Fruit fly (Drosophila melanogaster): ENCODE data around the gene rictor.

The rictor gene

DNA sequence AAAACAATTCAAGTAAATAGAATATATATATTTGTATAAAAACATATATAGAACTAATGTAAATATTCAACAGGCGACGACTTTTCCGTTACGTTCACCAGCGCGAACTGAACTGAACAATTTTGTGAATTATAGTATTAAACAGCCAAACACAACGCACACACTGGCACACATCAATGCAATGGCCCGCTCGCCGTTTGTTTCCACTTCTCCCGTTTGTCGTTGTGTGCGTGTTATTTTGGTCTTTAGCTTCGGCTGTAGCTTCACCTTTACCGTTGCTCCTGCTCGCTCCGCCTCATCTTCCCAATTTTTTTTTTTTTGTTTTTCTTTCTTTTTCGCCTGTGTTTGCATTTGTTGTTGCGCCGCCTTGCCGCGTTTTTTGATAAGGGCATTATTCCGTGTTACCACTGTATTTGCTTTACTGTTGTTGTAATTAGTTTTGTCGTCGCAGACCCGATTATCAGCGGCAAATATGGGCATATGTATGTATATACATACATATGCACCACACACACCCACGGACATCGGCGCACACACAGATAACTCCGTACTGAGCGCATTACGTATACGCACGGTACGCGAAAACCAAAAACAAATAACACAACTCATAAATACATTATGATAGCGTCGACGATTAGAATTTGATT lies 46.9 kb upstream of the rictor start, which contains the start of gene CG8051 (continued):
- TF ChIP-seq CG11762 (GFP tag; optimal IDR thresholded peaks at IDR 0.05; ENCODE audit: insufficient read depth) (no peak), CG6276 (GFP tag; optimal IDR thresholded peaks at IDR 0.05) (no peak), CG16779 (tag; optimal IDR thresholded peaks at IDR 0.05) (peak; percentile 40), CG6854 (GFP tag; optimal IDR thresholded peaks at IDR 0.05) (no peak), Hr38 (GFP tag; optimal IDR thresholded peaks at IDR 0.05) (no peak), dac (GFP tag; optimal IDR thresholded peaks at IDR 0.05) (no peak), CG10631 (GFP tag; optimal IDR thresholded peaks at IDR 0.05) (no peak), acj6 (GFP tag; optimal IDR thresholded peaks at IDR 0.05) (no peak), Blimp-1 (GFP tag; optimal IDR thresholded peaks at IDR 0.05) (no peak), pdm3 (GFP tag; optimal IDR thresholded peaks at IDR 0.05) (peak; percentile 35), CG10669 (GFP tag; optimal IDR thresholded peaks at IDR 0.05) (no peak), OdsH (GFP tag; optimal IDR thresholded peaks at IDR 0.05) (peak; percentile 1), Eip93F (GFP tag; optimal IDR thresholded peaks at IDR 0.05) (no peak), CG3919 (GFP tag; optimal IDR thresholded peaks at IDR 0.05) (no peak), CG8119 (GFP tag; IDR thresholded peaks at IDR 0.05) (no peak), cyc (GFP tag; optimal IDR thresholded peaks at IDR 0.05) (no peak), CG9139 (GFP tag; optimal IDR thresholded peaks at IDR 0.05) (no peak)

- TF ChIP-seq cyc (GFP tag; optimal IDR thresholded peaks at IDR 0.05) = no peak
- TF ChIP-seq Blimp-1 (GFP tag; optimal IDR thresholded peaks at IDR 0.05) = no peak
- TF ChIP-seq Hr39 (GFP tag; optimal IDR thresholded peaks at IDR 0.05) = no peak
- TF ChIP-seq achi (GFP tag; optimal IDR thresholded peaks at IDR 0.05) = no peak
- TF ChIP-seq CG6854 (GFP tag; optimal IDR thresholded peaks at IDR 0.05) = no peak
- TF ChIP-seq fkh (GFP tag; optimal IDR thresholded peaks at IDR 0.05) = peak; percentile 82
- no peak for TF ChIP-seq CG3919 (GFP tag; optimal IDR thresholded peaks at IDR 0.05)
Observed at dm6 chrX:19306531-19306930, 45.5 kb upstream of the rictor start.

DNA sequence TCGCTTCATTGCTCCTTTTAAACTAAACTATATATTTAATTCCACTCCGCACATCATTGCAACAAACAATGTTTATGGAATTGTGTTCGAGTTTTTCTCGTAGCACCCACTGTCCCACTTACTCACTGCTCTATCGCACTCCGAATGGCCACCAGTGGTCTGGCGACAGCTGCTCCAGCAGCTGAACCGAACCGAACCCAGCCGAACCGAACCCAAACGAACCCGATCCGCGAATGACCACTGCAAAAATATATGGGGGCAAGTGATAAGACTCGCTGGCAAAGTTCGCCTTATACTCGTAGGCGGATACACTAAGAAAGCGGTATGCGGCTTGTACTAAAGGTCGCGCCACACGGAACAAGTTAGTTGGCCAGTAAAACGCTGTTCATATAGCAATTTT lies 44.1 kb upstream of the rictor start:
- TF ChIP-seq spab (GFP tag; optimal IDR thresholded peaks at IDR 0.05) (no peak), svp (GFP tag) (peak; percentile 86), Eip78C (GFP tag) (peak; percentile 26)

- TF ChIP-seq OdsH (GFP tag; optimal IDR thresholded peaks at IDR 0.05) = no peak
- no peak for TF ChIP-seq dsx (GFP tag; optimal IDR thresholded peaks at IDR 0.05; ENCODE audit: poor library complexity, severe bottlenecking)
- TF ChIP-seq CG16779 (tag; optimal IDR thresholded peaks at IDR 0.05) = no peak
- no peak for TF ChIP-seq svp (GFP tag)
- TF ChIP-seq CG11902 (GFP tag; optimal IDR thresholded peaks at IDR 0.05) = no peak
- TF ChIP-seq topi (GFP tag; optimal IDR thresholded peaks at IDR 0.05) = no peak
- TF ChIP-seq Gug (GFP tag; IDR thresholded peaks at IDR 0.05) = no peak
- TF ChIP-seq vri (GFP tag; optimal IDR thresholded peaks at IDR 0.05) = no peak
- TF ChIP-seq fkh (GFP tag; optimal IDR thresholded peaks at IDR 0.05) = no peak
- TF ChIP-seq CG6792 (GFP tag; optimal IDR thresholded peaks at IDR 0.05) = no peak
- no peak for TF ChIP-seq Eip78C (GFP tag)
- TF ChIP-seq CG10669 (GFP tag; optimal IDR thresholded peaks at IDR 0.05) = no peak
- TF ChIP-seq cyc (GFP tag; optimal IDR thresholded peaks at IDR 0.05) = no peak
- TF ChIP-seq fd59A (GFP tag; optimal IDR thresholded peaks at IDR 0.05) = no peak
Observed at dm6 chrX:19299367-19299766, 38.3 kb upstream of the rictor start.

dm6 chrX:19298785-19299114 lies 37.7 kb upstream of the rictor start:
- TF ChIP-seq CG3919 (GFP tag; optimal IDR thresholded peaks at IDR 0.05) = peak; percentile 46
- peak; percentile 90 for TF ChIP-seq Eip78C (GFP tag)
- peak; percentile 39 for TF ChIP-seq CG11762 (GFP tag; optimal IDR thresholded peaks at IDR 0.05; ENCODE audit: insufficient read depth)
- peak; percentile 74 for TF ChIP-seq svp (GFP tag)
- TF ChIP-seq Sox102F (GFP tag; optimal IDR thresholded peaks at IDR 0.05) = peak; percentile 74
- no peak for TF ChIP-seq dac (GFP tag; optimal IDR thresholded peaks at IDR 0.05)
- TF ChIP-seq CG6854 (GFP tag; optimal IDR thresholded peaks at IDR 0.05) = no peak
- peak; percentile 23 for TF ChIP-seq CG32006 (GFP tag; optimal IDR thresholded peaks at IDR 0.05)
- peak; percentile 63 for TF ChIP-seq lz (GFP tag; optimal IDR thresholded peaks at IDR 0.05)
- peak; percentile 27 for TF ChIP-seq CG11902 (GFP tag; optimal IDR thresholded peaks at IDR 0.05)
- TF ChIP-seq Hr38 (GFP tag; optimal IDR thresholded peaks at IDR 0.05) = no peak
- TF ChIP-seq ss (GFP tag; optimal IDR thresholded peaks at IDR 0.05) = peak in 1 of 2 experiments; percentile 37
- peak; percentile 38 for TF ChIP-seq Eip75B (GFP tag; optimal IDR thresholded peaks at IDR 0.05)
- peak; percentile 51 for TF ChIP-seq Ets96B (tag; optimal IDR thresholded peaks at IDR 0.05)
- peak; percentile 43 for TF ChIP-seq CG3032 (tag; optimal IDR thresholded peaks at IDR 0.05)
- peak; percentile 66 for TF ChIP-seq topi (GFP tag; optimal IDR thresholded peaks at IDR 0.05)
- TF ChIP-seq CG34406 (GFP tag; optimal IDR thresholded peaks at IDR 0.05) = peak; percentile 31
- no peak for TF ChIP-seq CG16779 (tag; optimal IDR thresholded peaks at IDR 0.05)
- TF ChIP-seq CG6792 (GFP tag; optimal IDR thresholded peaks at IDR 0.05) = peak; percentile 37
- peak; percentile 67 for TF ChIP-seq CG8119 (GFP tag; IDR thresholded peaks at IDR 0.05)
- peak; percentile 43 for TF ChIP-seq fd59A (GFP tag; optimal IDR thresholded peaks at IDR 0.05)
- TF ChIP-seq CG1621 (tag; optimal IDR thresholded peaks at IDR 0.05) = peak; percentile 27
- peak; percentile 25 for TF ChIP-seq CG6808 (GFP tag; optimal IDR thresholded peaks at IDR 0.05)
- peak; percentile 52 for TF ChIP-seq esn (GFP tag; optimal IDR thresholded peaks at IDR 0.05)
